Worm (Caenorhabditis elegans): Measurements from ENCODE around the gene mat-2.

mat-2 gene

ce11 chrII:11112419-11112818 is at the start of gene mat-2:
TSS of gene mat-2 (plus strand) at chrII:11112719.
- TF ChIP-seq ceh-43 (GFP tag; optimal IDR thresholded peaks at IDR 0.05) (no peak), mab-5 (tag; optimal IDR thresholded peaks at IDR 0.05) (no peak), tbx-8 (GFP tag; optimal IDR thresholded peaks at IDR 0.05) (no peak), hlh-1 (tag; optimal IDR thresholded peaks at IDR 0.05) (no peak), bed-3 (GFP tag; optimal IDR thresholded peaks at IDR 0.05) (no peak), nhr-76 (tag; optimal IDR thresholded peaks at IDR 0.05) (no peak)

- TF ChIP-seq unc-39 (tag; optimal IDR thresholded peaks at IDR 0.05) (no peak), unc-120 (tag; optimal IDR thresholded peaks at IDR 0.05; ENCODE audit: poor library complexity, severe bottlenecking) (no peak), nhr-76 (tag; optimal IDR thresholded peaks at IDR 0.05) (no peak), elt-3 (tag; optimal IDR thresholded peaks at IDR 0.05) (no peak), ces-1 (GFP tag; optimal IDR thresholded peaks at IDR 0.05) (no peak), elt-1 (tag; optimal IDR thresholded peaks at IDR 0.05; ENCODE audit: borderline replicate concordance, insufficient read depth) (no peak), bed-3 (GFP tag; optimal IDR thresholded peaks at IDR 0.05) (no peak), nhr-2 (tag; optimal IDR thresholded peaks at IDR 0.05) (no peak)
Observed at ce11 chrII:11064191-11064695, 48.3 kb upstream of the mat-2 start.

ce11 chrII:11072565-11072964 is 40.0 kb upstream of the mat-2 start:
- TF ChIP-seq ztf-11 (tag; optimal IDR thresholded peaks at IDR 0.05) (no peak), sptf-1 (tag; optimal IDR thresholded peaks at IDR 0.05) (peak; percentile 19), ceh-83 (GFP tag; optimal IDR thresholded peaks at IDR 0.05) (no peak), unc-39 (tag; optimal IDR thresholded peaks at IDR 0.05) (no peak), zip-8 (tag; optimal IDR thresholded peaks at IDR 0.05) (no peak), ces-1 (GFP tag; optimal IDR thresholded peaks at IDR 0.05) (peak; percentile 63), unc-120 (tag; optimal IDR thresholded peaks at IDR 0.05; ENCODE audit: poor library complexity, severe bottlenecking) (no peak)

ce11 chrII:11076550-11076949 is 36.0 kb upstream of the mat-2 start:
- TF ChIP-seq elt-1 (tag; optimal IDR thresholded peaks at IDR 0.05; ENCODE audit: borderline replicate concordance, insufficient read depth) (peak; percentile 82), ham-2 (GFP tag; optimal IDR thresholded peaks at IDR 0.05) (no peak)

- TF ChIP-seq pha-4 (tag; optimal IDR thresholded peaks at IDR 0.05) (no peak), ces-1 (GFP tag; optimal IDR thresholded peaks at IDR 0.05) (peak; percentile 63)
Observed at ce11 chrII:11086770-11087169, 25.7 kb upstream of the mat-2 start.

ce11 chrII:11088137-11088536 is 24.4 kb upstream of the mat-2 start:
- no peak for TF ChIP-seq pha-4 (tag; optimal IDR thresholded peaks at IDR 0.05)
- TF ChIP-seq zip-8 (tag; optimal IDR thresholded peaks at IDR 0.05): no peak
- no peak for TF ChIP-seq ceh-43 (GFP tag; optimal IDR thresholded peaks at IDR 0.05)
- no peak for TF ChIP-seq blmp-1 (tag; optimal IDR thresholded peaks at IDR 0.05)
- peak; percentile 97 for TF ChIP-seq ces-1 (GFP tag; optimal IDR thresholded peaks at IDR 0.05)
- peak; percentile 30 for TF ChIP-seq mls-2 (tag; optimal IDR thresholded peaks at IDR 0.05)
- no peak for TF ChIP-seq snpc-4 (tag; optimal IDR thresholded peaks at IDR 0.05)

- no peak for TF ChIP-seq zip-8 (tag; optimal IDR thresholded peaks at IDR 0.05)
- TF ChIP-seq unc-62 (GFP tag; optimal IDR thresholded peaks at IDR 0.05): no peak
- no peak for TF ChIP-seq mab-5 (tag; optimal IDR thresholded peaks at IDR 0.05)
- no peak for TF ChIP-seq ham-2 (GFP tag; optimal IDR thresholded peaks at IDR 0.05)
- no peak for TF ChIP-seq nhr-76 (tag; optimal IDR thresholded peaks at IDR 0.05)
- no peak for TF ChIP-seq nhr-2 (tag; optimal IDR thresholded peaks at IDR 0.05)
- no peak for TF ChIP-seq hlh-1 (tag; optimal IDR thresholded peaks at IDR 0.05)
- no peak for TF ChIP-seq sptf-1 (tag; optimal IDR thresholded peaks at IDR 0.05)
- no peak for TF ChIP-seq elt-1 (tag; optimal IDR thresholded peaks at IDR 0.05; ENCODE audit: borderline replicate concordance, insufficient read depth)
- no peak for TF ChIP-seq ztf-11 (tag; optimal IDR thresholded peaks at IDR 0.05)
- TF ChIP-seq ceh-43 (GFP tag; optimal IDR thresholded peaks at IDR 0.05): no peak
- no peak for TF ChIP-seq blmp-1 (tag; optimal IDR thresholded peaks at IDR 0.05)
- TF ChIP-seq nhr-237 (tag; optimal IDR thresholded peaks at IDR 0.05): no peak
- TF ChIP-seq nhr-12 (tag; optimal IDR thresholded peaks at IDR 0.05): no peak
Observed at ce11 chrII:11089356-11089755, 23.2 kb upstream of the mat-2 start, which contains the start of gene unc-53. TSS of gene unc-53 (minus strand) at chrII:11089456.

ce11 chrII:11091577-11091976 is 20.9 kb upstream of the mat-2 start:
- TF ChIP-seq ces-1 (GFP tag; optimal IDR thresholded peaks at IDR 0.05) (peak; percentile 87), zip-8 (tag; optimal IDR thresholded peaks at IDR 0.05) (no peak)
